Fruit fly (Drosophila melanogaster) whole organism, embryonic: ENCODE results near the gene CG11723.

ENCODE experiments used
- Atf-2 ChIP-seq: fragments of 200-800 bp; sonication (Bioruptor generic); optimal IDR thresholded peaks from 2 replicates; lab custom pipeline; 2016; ENCODE audit warnings: missing biosample characterization, missing genetic modification characterization
- Bgb ChIP-seq: fragments of 200-800 bp; sonication (Bioruptor generic); IDR thresholded peaks from 2 replicates; pipeline ENCODE4 v1.3.6; 2022; ENCODE audit warnings: missing biosample characterization, missing genetic modification characterization; ENCODE audit not compliant: partially characterized antibody
- CG11560 ChIP-seq: fragments of 200-800 bp; sonication (Bioruptor generic); IDR thresholded peaks from 3 replicates; pipeline ENCODE4 v1.3.6; 2022; ENCODE audit warnings: missing biosample characterization, missing genetic modification characterization
- CG11695 ChIP-seq: fragments of 200-800 bp; sonication (Bioruptor generic); IDR thresholded peaks from 3 replicates; pipeline ENCODE4 v1.3.6; 2022; ENCODE audit warnings: missing biosample characterization, missing genetic modification characterization
- CG13287 ChIP-seq: fragments of 200-800 bp; sonication (Bioruptor generic); IDR thresholded peaks from 2 replicates; pipeline ENCODE4 v1.3.6; 2022; ENCODE audit warnings: missing biosample characterization, missing genetic modification characterization; ENCODE audit not compliant: partially characterized antibody
- CG14860 ChIP-seq: fragments of 200-800 bp; sonication (Bioruptor generic); IDR thresholded peaks from 3 replicates; pipeline ENCODE4 v1.3.6; 2022; ENCODE audit warnings: missing biosample characterization, missing genetic modification characterization; ENCODE audit not compliant: partially characterized antibody
- CG15011 ChIP-seq: fragments of 200-800 bp; sonication (Bioruptor generic); optimal IDR thresholded peaks from 3 replicates; lab custom pipeline; 2018; ENCODE audit warnings: missing biosample characterization, mild to moderate bottlenecking, missing genetic modification characterization
- CG16813 ChIP-seq: fragments of 200-800 bp; sonication (Bioruptor generic); IDR thresholded peaks from 3 replicates; pipeline ENCODE4 v1.3.6; 2022; ENCODE audit warnings: missing biosample characterization, missing genetic modification characterization; ENCODE audit not compliant: partially characterized antibody
- CG16815 ChIP-seq: fragments of 200-800 bp; sonication (Bioruptor generic); optimal IDR thresholded peaks from 3 replicates; lab custom pipeline; 2017; ENCODE audit warnings: missing biosample characterization, mild to moderate bottlenecking, missing genetic modification characterization
- CG2120 ChIP-seq: fragments of 200-800 bp; sonication (Bioruptor generic); optimal IDR thresholded peaks from 3 replicates; lab custom pipeline; 2016; ENCODE audit warnings: missing biosample characterization, missing genetic modification characterization
- CG3407 ChIP-seq: fragments of 200-800 bp; sonication (Bioruptor generic); optimal IDR thresholded peaks from 2 replicates; lab custom pipeline; 2018; ENCODE audit warnings: missing biosample characterization, mild to moderate bottlenecking, missing genetic modification characterization
- CG34224 ChIP-seq: fragments of 200-800 bp; sonication (Bioruptor generic); IDR thresholded peaks from 3 replicates; pipeline ENCODE4 v1.3.6; 2022; ENCODE audit warnings: missing biosample characterization, missing genetic modification characterization; ENCODE audit not compliant: partially characterized antibody
- CG3726 ChIP-seq: fragments of 200-800 bp; sonication (Bioruptor generic); IDR thresholded peaks from 3 replicates; pipeline ENCODE4, ENCODE4 v1.3.6; 2022; ENCODE audit warnings: missing biosample characterization, missing genetic modification characterization
- CG8290 ChIP-seq, 3 experiments: fragments of 200-800 bp; sonication (Bioruptor generic); optimal IDR thresholded peaks; 2 replicates each; lab custom pipeline; 2016 to 2019; ENCODE audit warnings: missing biosample characterization in 3 of 3, missing genetic modification characterization in 3 of 3, mild to moderate bottlenecking in 2 of 3, moderate library complexity in 1 of 3
- CG8478 ChIP-seq: fragments of >200 bp; optimal IDR thresholded peaks from 2 replicates; lab custom pipeline; 2018
- Dbx ChIP-seq: fragments of 200-800 bp; sonication (Bioruptor generic); IDR thresholded peaks from 3 replicates; pipeline ENCODE4 v1.3.6; 2022; ENCODE audit warnings: missing biosample characterization, missing genetic modification characterization
- Dll ChIP-seq: fragments of 200-800 bp; sonication (Bioruptor generic); IDR thresholded peaks from 4 replicates; pipeline ENCODE4 v1.3.6; 2022; ENCODE audit warnings: missing biosample characterization, missing genetic modification characterization; ENCODE audit not compliant: partially characterized antibody
- E2f2 ChIP-seq: fragments of 200-800 bp; sonication (Bioruptor generic); IDR thresholded peaks from 2 replicates; pipeline ENCODE4 v1.3.6; 2022; ENCODE audit warnings: missing biosample characterization, missing genetic modification characterization
- ERR ChIP-seq: fragments of 200-800 bp; sonication (Bioruptor generic); optimal IDR thresholded peaks from 2 replicates; lab custom pipeline; 2016; ENCODE audit warnings: missing biosample characterization, missing genetic modification characterization
- H15 ChIP-seq: fragments of 200-800 bp; sonication (Bioruptor generic); IDR thresholded peaks from 3 replicates; pipeline ENCODE4 v1.3.6; 2022; ENCODE audit warnings: missing biosample characterization, missing genetic modification characterization
- HLH4C ChIP-seq: fragments of 200-800 bp; sonication (Bioruptor generic); IDR thresholded peaks from 3 replicates; pipeline ENCODE4 v1.3.6; 2022; ENCODE audit warnings: missing biosample characterization, missing genetic modification characterization; ENCODE audit not compliant: partially characterized antibody
- Scr ChIP-seq: fragments of 200-800 bp; sonication (Bioruptor generic); IDR thresholded peaks from 2 replicates; pipeline ENCODE4 v1.3.6; 2022; ENCODE audit warnings: missing biosample characterization, missing genetic modification characterization; ENCODE audit not compliant: partially characterized antibody
- Six4 ChIP-seq: fragments of 200-800 bp; sonication (Bioruptor generic); optimal IDR thresholded peaks from 2 replicates; lab custom pipeline; 2016; ENCODE audit warnings: missing biosample characterization, missing genetic modification characterization
- Xrp1 ChIP-seq: fragments of 200-800 bp; sonication (Bioruptor generic); IDR thresholded peaks from 2 replicates; pipeline ENCODE4 v1.3.6; 2022; ENCODE audit warnings: missing biosample characterization, missing genetic modification characterization
- ara ChIP-seq: fragments of 200-800 bp; sonication (Bioruptor generic); IDR thresholded peaks from 2 replicates; pipeline ENCODE4 v1.3.6; 2022; ENCODE audit warnings: missing biosample characterization, missing genetic modification characterization
- ato ChIP-seq: fragments of 200-800 bp; sonication (Bioruptor generic); IDR thresholded peaks from 2 replicates; pipeline ENCODE4 v1.3.6; 2022; ENCODE audit warnings: missing biosample characterization, missing genetic modification characterization; ENCODE audit not compliant: partially characterized antibody
- chm ChIP-seq: fragments of 200-800 bp; sonication (Bioruptor generic); IDR thresholded peaks from 2 replicates; pipeline ENCODE4 v1.3.6; 2022; ENCODE audit warnings: missing biosample characterization, missing genetic modification characterization
- ci ChIP-seq: fragments of 200-800 bp; sonication (Bioruptor generic); IDR thresholded peaks from 3 replicates; pipeline ENCODE4 v1.3.6; 2022; ENCODE audit warnings: missing biosample characterization, missing genetic modification characterization
- dpn ChIP-seq, 2 experiments: fragments of 200-800 bp; sonication (Bioruptor generic); optimal IDR thresholded peaks; 3 replicates each; lab custom pipeline; 2016; ENCODE audit warnings: missing biosample characterization in 2 of 2, missing genetic modification characterization in 2 of 2
- hth ChIP-seq: fragments of >200 bp; optimal IDR thresholded peaks from 2 replicates; lab custom pipeline; 2017; ENCODE audit warnings: inconsistent platforms
- inv ChIP-seq: fragments of 200-800 bp; sonication (Bioruptor generic); IDR thresholded peaks from 2 replicates; pipeline ENCODE4 v1.3.6; 2022; ENCODE audit warnings: missing biosample characterization, missing genetic modification characterization; ENCODE audit not compliant: partially characterized antibody
- kni ChIP-seq: fragments of 200-800 bp; sonication (Bioruptor generic); optimal IDR thresholded peaks from 3 replicates; lab custom pipeline; 2017; ENCODE audit warnings: mild to moderate bottlenecking, missing biosample characterization, missing genetic modification reagents, missing genetic modification characterization
- pan ChIP-seq, 4 experiments: fragments of >200 bp in 3 of 4; fragments of 200-800 bp in 1 of 4; sonication (Bioruptor generic) in 1 of 4; optimal IDR thresholded peaks in 3 of 4; IDR thresholded peaks in 1 of 4; 2 replicates each; pipeline versions ENCODE4 v1.3.6 to Lab custom; 2017 to 2022; ENCODE audit warnings: missing biosample characterization in 2 of 4, missing genetic modification characterization in 2 of 4, mixed read lengths in 1 of 4
- prd ChIP-seq, 3 experiments: fragments of >200 bp in 2 of 3; fragments of 200-800 bp in 1 of 3; sonication (Bioruptor generic) in 1 of 3; optimal IDR thresholded peaks in 2 of 3; IDR thresholded peaks in 1 of 3; 2 replicates in 2 of 3; 3 replicates in 1 of 3; pipeline versions ENCODE4 v1.3.6 to Lab custom; 2017 to 2022; ENCODE audit warnings: missing biosample characterization in 1 of 3, missing genetic modification characterization in 1 of 3
- row ChIP-seq: fragments of 200-800 bp; sonication (Bioruptor generic); IDR thresholded peaks from 3 replicates; pipeline ENCODE4 v1.3.6; 2022; ENCODE audit warnings: missing biosample characterization, missing genetic modification characterization
- sens ChIP-seq: fragments of 200-800 bp; sonication (Bioruptor generic); peaks from one replicate; lab custom pipeline; 2016; ENCODE audit warnings: missing biosample characterization, missing genetic modification characterization
- sens-2 ChIP-seq: fragments of 200-800 bp; sonication (Bioruptor generic); IDR thresholded peaks from 2 replicates; pipeline ENCODE4 v1.3.6; 2022; ENCODE audit warnings: missing biosample characterization, missing genetic modification characterization
- sna ChIP-seq: fragments of 200-800 bp; sonication (Bioruptor generic); IDR thresholded peaks from 2 replicates; pipeline ENCODE4 v1.3.6; 2022; ENCODE audit warnings: missing biosample characterization, missing genetic modification characterization; ENCODE audit not compliant: partially characterized antibody
- ssp ChIP-seq: fragments of 200-800 bp; sonication (Bioruptor generic); IDR thresholded peaks from 2 replicates; pipeline ENCODE4 v1.3.6; 2022; ENCODE audit warnings: missing biosample characterization, missing genetic modification characterization
- tll ChIP-seq, 2 experiments: fragments of 200-800 bp in 1 of 2; fragments of >200 bp in 1 of 2; sonication (Bioruptor generic) in 1 of 2; optimal IDR thresholded peaks; 2 replicates each; lab custom pipeline; 2017 to 2019; ENCODE audit warnings: missing biosample characterization in 2 of 2, missing genetic modification characterization in 2 of 2, mild to moderate bottlenecking in 1 of 2, moderate library complexity in 1 of 2
- trh ChIP-seq: fragments of 200-800 bp; sonication (Bioruptor generic); optimal IDR thresholded peaks from 2 replicates; lab custom pipeline; 2016; ENCODE audit warnings: missing biosample characterization, missing genetic modification characterization
- twi ChIP-seq: fragments of 200-800 bp; optimal IDR thresholded peaks from 2 replicates; lab custom pipeline; 2019; ENCODE audit warnings: missing biosample characterization, mild to moderate bottlenecking, missing genetic modification characterization, moderate library complexity
- wek ChIP-seq: fragments of 200-800 bp; sonication (Bioruptor generic); optimal IDR thresholded peaks from 3 replicates; lab custom pipeline; 2018; ENCODE audit warnings: missing biosample characterization, mild to moderate bottlenecking, missing genetic modification characterization, moderate library complexity
- zf30C ChIP-seq: fragments of 200-800 bp; sonication (Bioruptor generic); optimal IDR thresholded peaks from 3 replicates; lab custom pipeline; 2018; ENCODE audit warnings: missing biosample characterization, mild to moderate bottlenecking, missing genetic modification characterization

Gene CG11723

dm6 chr2L:2182735-2183340 lies 35.8 kb upstream of the CG11723 start (continued):
- peak; percentile 18 for TF ChIP-seq CG3407 (GFP tag; lab: Kevin White, UChicago)
- TF ChIP-seq CG13287 (GFP tag; lab: Robert Waterston, UW): no peak
- peak; percentile 56; the same call in 2 of the 3 replicates for TF ChIP-seq CG11695 (GFP tag; lab: Robert Waterston, UW)
- TF ChIP-seq CG11560 (tag; lab: Robert Waterston, UW): no peak
- TF ChIP-seq chm (GFP tag; lab: Robert Waterston, UW): peak; percentile 81; the same call in 1 of the 2 replicates
- TF ChIP-seq CG3726 (GFP tag; lab: Robert Waterston, UW): peak; percentile 56; the same call in 2 of the 3 replicates
- TF ChIP-seq E2f2 (GFP tag; lab: Robert Waterston, UW): 0 out of 2 replicates have a peak, but pooled peaks have one; percentile 27
- 0 out of 3 replicates have a peak, but pooled peaks have one; percentile 26 for TF ChIP-seq H15 (GFP tag; lab: Robert Waterston, UW)
- TF ChIP-seq ssp (GFP tag; lab: Robert Waterston, UW): peak; percentile 38; the same call in 1 of the 2 replicates
- peak; percentile 56 for TF ChIP-seq Atf-2 (GFP tag; lab: Kevin White, UChicago)
- no peak for TF ChIP-seq Dbx (GFP tag; lab: Robert Waterston, UW)
- TF ChIP-seq trh (GFP tag; lab: Kevin White, UChicago): peak; percentile 44
- TF ChIP-seq Dll (GFP tag; lab: Robert Waterston, UW): no peak
- peak; percentile 68; the same call in 1 of the 2 replicates for TF ChIP-seq sens-2
- TF ChIP-seq CG34224: no peak
- TF ChIP-seq ERR (GFP tag; lab: Kevin White, UChicago): no peak
- no peak for TF ChIP-seq CG2120 (GFP tag; lab: Kevin White, UChicago)
- peak; percentile 92 for TF ChIP-seq CG16815 (GFP tag; lab: Kevin White, UChicago)
- peak; percentile 97 for TF ChIP-seq sens (GFP tag; lab: Kevin White, UChicago)

- TF ChIP-seq wek (GFP tag; lab: Kevin White, UChicago) (no peak), Bgb (peak; percentile 42; the same call in 1 of the 2 replicates), row (peak; percentile 67), ci (GFP tag; lab: Robert Waterston, UW) (0 out of 3 replicates have a peak, but pooled peaks have one; percentile 40), CG14860 (GFP tag; lab: Robert Waterston, UW) (peak; percentile 66), inv (GFP tag; lab: Robert Waterston, UW) (peak; percentile 34; the same call in 1 of the 2 replicates), kni (GFP tag; lab: Kevin White, UChicago) (peak; percentile 55), tll (GFP tag; optimal IDR thresholded peaks at IDR 0.05; lab: Kevin White, UChicago) (peak in 1 of 2 experiments; percentile 23), twi (tag; lab: Kevin White, UChicago) (peak; percentile 95), Xrp1 (GFP tag; lab: Robert Waterston, UW) (peak; percentile 35; the same call in 1 of the 2 replicates), Scr (GFP tag; lab: Robert Waterston, UW) (peak; percentile 49), zf30C (GFP tag; lab: Kevin White, UChicago) (peak; percentile 99), Six4 (GFP tag; lab: Kevin White, UChicago) (peak; percentile 73), dpn (GFP tag; optimal IDR thresholded peaks at IDR 0.05; lab: Kevin White, UChicago) (peak in 1 of 2 experiments; percentile 9), ato (0 out of 2 replicates have a peak, but pooled peaks have one; percentile 15), sna (GFP tag; lab: Robert Waterston, UW) (peak; percentile 33; the same call in 1 of the 2 replicates), CG15011 (GFP tag; lab: Kevin White, UChicago) (no peak), chm (GFP tag; lab: Robert Waterston, UW) (no peak; the same call in 1 of the 2 replicates), hth (peak; percentile 22), pan (optimal IDR thresholded peaks at IDR 0.05; lab: Kevin White, UChicago) (peak in 1 of 2 experiments; percentile 83), pan (GFP tag; optimal IDR thresholded peaks at IDR 0.05 in 1 of 2, IDR thresholded peaks at IDR 0.05 in 1 of 2) (peak in 1 of 2 experiments; percentile 57), prd (optimal IDR thresholded peaks at IDR 0.05; lab: Kevin White, UChicago) (no peak), prd (GFP tag; IDR thresholded peaks at IDR 0.05; lab: Robert Waterston, UW) (peak; percentile 39; the same call in 2 of the 3 replicates), CG8478 (lab: Kevin White, UChicago) (peak; percentile 66), CG8290 (GFP tag; optimal IDR thresholded peaks at IDR 0.05; lab: Kevin White, UChicago) (no peak), CG8290 (tag; optimal IDR thresholded peaks at IDR 0.05; lab: Kevin White, UChicago) (no peak), ara (GFP tag; lab: Robert Waterston, UW) (peak; percentile 20; the same call in 1 of the 2 replicates), CG16813 (GFP tag; lab: Robert Waterston, UW) (peak; percentile 63), HLH4C (GFP tag; lab: Robert Waterston, UW) (peak; percentile 63)
Observed at dm6 chr2L:2181971-2182643, 35.0 kb upstream of the CG11723 start.
